Worm (Caenorhabditis elegans) whole organism, early embryonic: ENCODE measurements around the gene let-19.

Source experiments
- B0310.2 ChIP-seq: sonication (generic microtip); optimal IDR thresholded peaks from 2 replicates; lab custom pipeline; 2016; ENCODE audit warnings: mild to moderate bottlenecking, missing genetic modification characterization, missing compliant biosample characterization
- F13C5.2 ChIP-seq: sonication (generic microtip); optimal IDR thresholded peaks from 2 replicates; lab custom pipeline; 2017; ENCODE audit warnings: mild to moderate bottlenecking, missing genetic modification characterization, inconsistent platforms, missing compliant biosample characterization
- aly-1 ChIP-seq: sonication (generic microtip); optimal IDR thresholded peaks from 2 replicates; lab custom pipeline; 2016; ENCODE audit warnings: missing genetic modification characterization, missing compliant biosample characterization
- ama-1 ChIP-seq: fragments of 150-350 bp; optimal IDR thresholded peaks from 2 replicates; lab custom pipeline; 2014
- ceh-13 ChIP-seq: fragments of 200-800 bp; sonication (Bioruptor generic); optimal IDR thresholded peaks from 2 replicates; lab custom pipeline; 2018; ENCODE audit warnings: mild to moderate bottlenecking, missing genetic modification characterization, missing compliant biosample characterization
- ceh-36 ChIP-seq: sonication (generic microtip); optimal IDR thresholded peaks from 2 replicates; lab custom pipeline; 2016; ENCODE audit warnings: missing genetic modification characterization, inconsistent platforms, missing compliant biosample characterization
- ets-7 ChIP-seq: sonication (generic microtip); optimal IDR thresholded peaks from 2 replicates; lab custom pipeline; 2016; ENCODE audit warnings: missing genotype, missing genetic modification characterization, missing compliant biosample characterization
- flt-1 ChIP-seq: fragments of 200-800 bp; sonication (Bioruptor generic); IDR thresholded peaks from 2 replicates; pipeline ENCODE4 v1.3.6; 2022; ENCODE audit warnings: missing genetic modification characterization, missing compliant biosample characterization
- hmbx-1 ChIP-seq: sonication (generic microtip); optimal IDR thresholded peaks from 2 replicates; lab custom pipeline; 2016; ENCODE audit warnings: mild to moderate bottlenecking, missing genetic modification characterization, missing compliant biosample characterization
- hmg-4 ChIP-seq: fragments of 200-800 bp; sonication (Bioruptor generic); optimal IDR thresholded peaks from 2 replicates; lab custom pipeline; 2018; ENCODE audit warnings: mild to moderate bottlenecking, missing genetic modification characterization, missing compliant biosample characterization
- hnd-1 ChIP-seq: sonication (generic microtip); optimal IDR thresholded peaks from 2 replicates; lab custom pipeline; 2016; ENCODE audit warnings: missing genetic modification characterization, missing compliant biosample characterization
- pes-1 ChIP-seq: fragments of 200-800 bp; sonication (Bioruptor generic); IDR thresholded peaks from 2 replicates; pipeline ENCODE4 v1.3.6; 2022; ENCODE audit warnings: missing genetic modification reagents, missing genetic modification characterization, missing compliant biosample characterization
- scrt-1 ChIP-seq: fragments of 200-800 bp; sonication (Bioruptor generic); IDR thresholded peaks from 2 replicates; pipeline ENCODE4 v1.3.6; 2022; ENCODE audit warnings: missing genetic modification characterization, missing compliant biosample characterization
- sea-1 ChIP-seq: fragments of 200-800 bp; sonication (Bioruptor generic); conservative IDR thresholded peaks from 2 replicates; pipeline ENCODE4 v1.3.6; 2022; ENCODE audit warnings: missing genetic modification characterization, missing compliant biosample characterization
- tbx-11 ChIP-seq: fragments of 200-800 bp; sonication (Bioruptor generic); IDR thresholded peaks from 2 replicates; pipeline ENCODE4 v1.3.6; 2022; ENCODE audit warnings: missing genetic modification characterization, missing compliant biosample characterization
- tbx-37 ChIP-seq: fragments of 200-800 bp; sonication (Bioruptor generic); conservative IDR thresholded peaks from 2 replicates; pipeline ENCODE4 v1.3.6; 2022; ENCODE audit warnings: missing genetic modification reagents, missing genetic modification characterization, missing compliant biosample characterization
- tra-4 ChIP-seq: sonication (generic microtip); optimal IDR thresholded peaks from 2 replicates; lab custom pipeline; 2017; ENCODE audit warnings: missing genetic modification characterization, missing compliant biosample characterization

The let-19 gene

ce11 chrII:8743379-8744173 lies 27.2 kb upstream of the let-19 start, which contains the start of gene mak-1:
mak-1 (plus strand) TSS chrII:8744071.
- TF ChIP-seq pes-1 (GFP tag; lab: Robert Waterston, UW) (no peak), aly-1 (tag; lab: Kevin White, UChicago) (no peak), hmg-4 (GFP tag; lab: Kevin White, UChicago) (peak; percentile 6)

ce11 chrII:8744555-8745448 lies 26.0 kb upstream of the let-19 start:
- TF ChIP-seq hmg-4 (GFP tag; lab: Kevin White, UChicago) (no peak), scrt-1 (GFP tag; lab: Robert Waterston, UW) (no peak), aly-1 (tag; lab: Kevin White, UChicago) (no peak), tbx-37 (no peak), F13C5.2 (no peak), sea-1 (GFP tag; lab: Robert Waterston, UW) (no peak), tra-4 (tag; lab: Kevin White, UChicago) (no peak), hmbx-1 (no peak), ceh-36 (tag; lab: Kevin White, UChicago) (no peak), ceh-13 (no peak), B0310.2 (no peak), tbx-11 (GFP tag; lab: Robert Waterston, UW) (no peak), pes-1 (GFP tag; lab: Robert Waterston, UW) (no peak), ets-7 (tag; lab: Kevin White, UChicago) (no peak), hnd-1 (tag; lab: Kevin White, UChicago) (no peak), ama-1 (lab: Kevin White, UChicago) (no peak), flt-1 (no peak)

- TF ChIP-seq sea-1 (GFP tag; lab: Robert Waterston, UW) (no peak), pes-1 (GFP tag; lab: Robert Waterston, UW) (no peak), tra-4 (tag; lab: Kevin White, UChicago) (no peak), B0310.2 (no peak), hmg-4 (GFP tag; lab: Kevin White, UChicago) (no peak), aly-1 (tag; lab: Kevin White, UChicago) (no peak), ceh-13 (no peak), tbx-37 (no peak), scrt-1 (GFP tag; lab: Robert Waterston, UW) (no peak), ceh-36 (tag; lab: Kevin White, UChicago) (no peak), hnd-1 (tag; lab: Kevin White, UChicago) (no peak), tbx-11 (GFP tag; lab: Robert Waterston, UW) (no peak), F13C5.2 (no peak), ama-1 (lab: Kevin White, UChicago) (no peak)
Measured at ce11 chrII:8745449-8746297, 25.1 kb upstream of the let-19 start.

ce11 chrII:8746298-8746775 lies 24.4 kb upstream of the let-19 start:
- TF ChIP-seq hmbx-1 (no peak), tra-4 (tag; lab: Kevin White, UChicago) (no peak), ceh-13 (no peak), ama-1 (lab: Kevin White, UChicago) (no peak)

ce11 chrII:8747246-8747938 lies 23.4 kb upstream of the let-19 start:
- TF ChIP-seq F13C5.2, result no peak
- 0 out of 2 replicates have a peak, but pooled peaks have one; percentile 21 for TF ChIP-seq sea-1 (GFP tag; lab: Robert Waterston, UW)
- no peak for TF ChIP-seq hmg-4 (GFP tag; lab: Kevin White, UChicago)
- 0 out of 2 replicates have a peak, but pooled peaks have one; percentile 54 for TF ChIP-seq tbx-11 (GFP tag; lab: Robert Waterston, UW)

- TF ChIP-seq tbx-37 (no peak), ama-1 (lab: Kevin White, UChicago) (no peak), B0310.2 (no peak), tra-4 (tag; lab: Kevin White, UChicago) (no peak), ceh-13 (no peak), hmbx-1 (no peak), flt-1 (no peak), aly-1 (tag; lab: Kevin White, UChicago) (no peak), scrt-1 (GFP tag; lab: Robert Waterston, UW) (peak; percentile 54; the same call in 1 of the 2 replicates), ceh-36 (tag; lab: Kevin White, UChicago) (no peak), sea-1 (GFP tag; lab: Robert Waterston, UW) (no peak), pes-1 (GFP tag; lab: Robert Waterston, UW) (no peak), ets-7 (tag; lab: Kevin White, UChicago) (no peak), hmg-4 (GFP tag; lab: Kevin White, UChicago) (peak; percentile 73), F13C5.2 (peak; percentile 11), tbx-11 (GFP tag; lab: Robert Waterston, UW) (no peak), hnd-1 (tag; lab: Kevin White, UChicago) (no peak)
Measured at ce11 chrII:8747939-8748352, 22.8 kb upstream of the let-19 start.
